Fruit fly (Drosophila melanogaster) whole organism, embryonic: Measurements from ENCODE around the gene Slob.

Experiments
- Antp ChIP-seq: fragments of 200-800 bp; sonication (Bioruptor generic); optimal IDR thresholded peaks from 3 replicates; lab custom pipeline; 2016; ENCODE audit warnings: missing biosample characterization, missing genetic modification characterization
- Blimp-1 ChIP-seq: fragments of 200-800 bp; sonication (Bioruptor generic); optimal IDR thresholded peaks from 3 replicates; lab custom pipeline; 2018; ENCODE audit warnings: missing biosample characterization, missing genetic modification characterization, mild to moderate bottlenecking, moderate library complexity, missing genetic modification reagents
- CG2875 ChIP-seq: fragments of 200-800 bp; sonication (Bioruptor generic); optimal IDR thresholded peaks from 2 replicates; lab custom pipeline; 2017; ENCODE audit warnings: missing biosample characterization, mild to moderate bottlenecking, missing genetic modification characterization, missing genetic modification reagents
- CG6175 ChIP-seq: fragments of 200-800 bp; sonication (Bioruptor generic); IDR thresholded peaks from 3 replicates; pipeline ENCODE4 v1.3.6; 2022; ENCODE audit warnings: missing biosample characterization, missing genetic modification characterization
- CG6683 ChIP-seq: fragments of 200-800 bp; sonication (Bioruptor generic); optimal IDR thresholded peaks from 2 replicates; lab custom pipeline; 2017; ENCODE audit warnings: missing biosample characterization, mild to moderate bottlenecking, missing genetic modification characterization, missing genetic modification reagents
- CG8359 ChIP-seq: fragments of 200-800 bp; sonication (Bioruptor generic); optimal IDR thresholded peaks from 2 replicates; lab custom pipeline; 2017; ENCODE audit warnings: missing biosample characterization, mild to moderate bottlenecking, missing genetic modification characterization, borderline replicate concordance
- CG9932 ChIP-seq: fragments of 200-800 bp; sonication (Bioruptor generic); IDR thresholded peaks from 2 replicates; pipeline ENCODE4 v1.3.6; 2022; ENCODE audit warnings: missing biosample characterization, missing genetic modification characterization
- Dek ChIP-seq: fragments of 200-800 bp; sonication (Bioruptor generic); optimal IDR thresholded peaks from 3 replicates; lab custom pipeline; 2019; ENCODE audit warnings: missing biosample characterization, mild to moderate bottlenecking, missing genetic modification characterization, moderate library complexity
- HmgZ ChIP-seq: fragments of 200-800 bp; sonication (Bioruptor generic); optimal IDR thresholded peaks from 2 replicates; lab custom pipeline; 2018; ENCODE audit warnings: missing biosample characterization, mild to moderate bottlenecking, missing genetic modification characterization
- MESR4 ChIP-seq: fragments of 200-800 bp; sonication (Bioruptor generic); optimal IDR thresholded peaks from 2 replicates; lab custom pipeline; 2018; ENCODE audit warnings: missing biosample characterization, mild to moderate bottlenecking, missing genetic modification characterization, moderate library complexity
- Spps ChIP-seq: fragments of 200-800 bp; sonication (Bioruptor generic); optimal IDR thresholded peaks from 2 replicates; lab custom pipeline; 2018; ENCODE audit warnings: missing biosample characterization, mild to moderate bottlenecking, missing genetic modification characterization
- eyg ChIP-seq: fragments of 200-800 bp; sonication (Bioruptor generic); optimal IDR thresholded peaks from 3 replicates; lab custom pipeline; 2016; ENCODE audit warnings: missing biosample characterization, missing genetic modification characterization
- sob ChIP-seq: fragments of 200-800 bp; sonication (Bioruptor generic); IDR thresholded peaks from 2 replicates; pipeline ENCODE4 v1.3.6; 2022; ENCODE audit warnings: missing biosample characterization, missing genetic modification characterization
- stwl ChIP-seq: fragments of 200-800 bp; sonication (Bioruptor generic); optimal IDR thresholded peaks from 3 replicates; lab custom pipeline; 2018; ENCODE audit warnings: missing biosample characterization, mild to moderate bottlenecking, missing genetic modification characterization, moderate library complexity
- zen2 ChIP-seq: fragments of 200-800 bp; sonication (Bioruptor generic); IDR thresholded peaks from 3 replicates; pipeline ENCODE4 v1.3.6; 2022; ENCODE audit warnings: missing biosample characterization, missing genetic modification characterization; ENCODE audit not compliant: partially characterized antibody

Slob gene

dm6 chr2L:7592858-7593257 lies 82.0 kb downstream of the Slob start (continued):
- TF ChIP-seq HmgZ (tag; lab: Kevin White, UChicago) (no peak), Antp (GFP tag; lab: Kevin White, UChicago) (no peak), Dek (tag; lab: Kevin White, UChicago) (no peak), CG6175 (GFP tag; lab: Robert Waterston, UW) (no peak), stwl (peak; percentile 4), CG6683 (GFP tag; lab: Kevin White, UChicago) (no peak), zen2 (GFP tag; lab: Robert Waterston, UW) (no peak), Blimp-1 (GFP tag; lab: Kevin White, UChicago) (no peak), CG2875 (GFP tag; lab: Kevin White, UChicago) (no peak), MESR4 (GFP tag; lab: Kevin White, UChicago) (no peak), Spps (tag; lab: Kevin White, UChicago) (no peak), CG9932 (no peak), eyg (no peak), sob (GFP tag; lab: Robert Waterston, UW) (no peak), CG8359 (no peak)
